Fruit fly (Drosophila melanogaster) Kc167 (cell line): ENCODE data around the gene Galt.

Source experiments
- Sin3A ChIP-seq: fragments of >200 bp; optimal IDR thresholded peaks from 2 replicates; lab custom pipeline; 2018; ENCODE audit warnings: missing external identifiers
- h ChIP-seq: fragments of >200 bp; optimal IDR thresholded peaks from 3 replicates; lab custom pipeline; 2018; ENCODE audit warnings: missing external identifiers

DNA sequence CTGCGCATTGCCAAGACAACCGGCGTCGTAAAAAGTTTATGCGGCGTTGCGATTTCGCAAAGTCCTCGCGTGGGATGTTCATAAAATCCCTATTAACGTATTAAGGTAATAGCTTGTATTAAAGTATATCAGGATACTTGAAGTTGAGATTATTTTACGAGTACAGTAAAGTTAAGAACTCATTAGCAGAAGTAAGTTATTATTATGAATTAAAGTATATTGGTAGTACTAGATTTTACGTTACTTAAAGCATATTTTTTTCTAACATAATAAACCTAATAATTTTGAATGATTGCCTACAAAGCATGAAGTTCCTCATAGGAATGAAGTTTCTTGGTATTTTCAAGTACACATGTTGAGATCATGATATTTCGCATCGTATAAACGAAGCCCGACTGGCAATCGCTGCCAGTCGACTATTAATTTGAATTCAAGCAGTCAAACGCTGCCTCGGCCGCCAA lies 26.0 kb upstream of the Galt start:
- no peak for TF ChIP-seq Sin3A (lab: Kevin White, UChicago)
- no peak for TF ChIP-seq h
